Fruit fly (Drosophila melanogaster) ovary, adult (tissue): ENCODE measurements around the gene mfrn.

Experiments
- CG17801 ChIP-seq: fragments of 200-800 bp; optimal IDR thresholded peaks from 2 replicates; lab custom pipeline; 2019; ENCODE audit warnings: missing biosample characterization, mild to moderate bottlenecking, missing genetic modification characterization, moderate library complexity; ENCODE audit not compliant: partially characterized antibody

Gene mfrn

dm6 chr3R:27946555-27947204 is 1.1 kb downstream of the mfrn start:
- TF ChIP-seq CG17801 (GFP tag; lab: Kevin White, UChicago) = no peak

- no peak for TF ChIP-seq CG17801 (GFP tag; lab: Kevin White, UChicago)
These were observed 2.4 kb downstream of the mfrn start for dm6 chr3R:27945398-27945797.

dm6 chr3R:27937752-27938694 is 9.8 kb downstream of the mfrn start, which contains the start of the genes NSD and BOD1:
Gene NSD, minus strand, starts transcription at chr3R:27937853.
Gene BOD1, plus strand, starts transcription at chr3R:27938245.
- TF ChIP-seq CG17801 (GFP tag; lab: Kevin White, UChicago) = peak; percentile 31

- no peak for TF ChIP-seq CG17801 (GFP tag; lab: Kevin White, UChicago)
These were observed 16.4 kb downstream of the mfrn start for dm6 chr3R:27931461-27931860.

dm6 chr3R:27928984-27929924 is 18.6 kb downstream of the mfrn start:
- no peak for TF ChIP-seq CG17801 (GFP tag; lab: Kevin White, UChicago)

dm6 chr3R:27928140-27928539 is 19.7 kb downstream of the mfrn start, which contains the start of gene nenya:
Gene nenya, minus strand, starts transcription at chr3R:27928174.
- TF ChIP-seq CG17801 (GFP tag; lab: Kevin White, UChicago) = no peak

dm6 chr3R:27926738-27927215 is 21.0 kb downstream of the mfrn start:
- TF ChIP-seq CG17801 (GFP tag; lab: Kevin White, UChicago) = no peak

dm6 chr3R:27925971-27926533 is 21.8 kb downstream of the mfrn start:
- no peak for TF ChIP-seq CG17801 (GFP tag; lab: Kevin White, UChicago)

dm6 chr3R:27925000-27925970 is 22.5 kb downstream of the mfrn start, which contains the start of gene mino:
Gene mino, plus strand, starts transcription at chr3R:27925191.
- peak; percentile 49 for TF ChIP-seq CG17801 (GFP tag; lab: Kevin White, UChicago)

- TF ChIP-seq CG17801 (GFP tag; lab: Kevin White, UChicago) = peak; percentile 44
These were observed 25.1 kb downstream of the mfrn start, which contains the start of gene RpL4 for dm6 chr3R:27922673-27923175. Gene RpL4, plus strand, starts transcription at chr3R:27922821.

- TF ChIP-seq CG17801 (GFP tag; lab: Kevin White, UChicago) = no peak
These were observed 25.7 kb downstream of the mfrn start, which contains the start of gene BCAS2 for dm6 chr3R:27921982-27922672. Gene BCAS2, minus strand, starts transcription at chr3R:27922356.

- TF ChIP-seq CG17801 (GFP tag; lab: Kevin White, UChicago) = no peak
These were observed 26.9 kb downstream of the mfrn start, which contains the start of gene CG12259 for dm6 chr3R:27920883-27921282. Gene CG12259, minus strand, starts transcription at chr3R:27921089.
